Fruit fly (Drosophila melanogaster) whole organism, embryonic: Measurements from ENCODE around the gene CG43367.

Experiments used
- BtbVII ChIP-seq: fragments of 200-800 bp; sonication (Bioruptor generic); optimal IDR thresholded peaks from 3 replicates; lab custom pipeline; 2017; ENCODE audit warnings: missing biosample characterization, mild to moderate bottlenecking, missing genetic modification characterization
- CG11093 ChIP-seq: fragments of 200-800 bp; sonication (Bioruptor generic); IDR thresholded peaks from 3 replicates; pipeline ENCODE4 v1.3.6; 2022; ENCODE audit warnings: missing biosample characterization, missing genetic modification characterization
- CG13424 ChIP-seq: fragments of 200-800 bp; sonication (Bioruptor generic); optimal IDR thresholded peaks from 2 replicates; lab custom pipeline; 2019; ENCODE audit warnings: missing biosample characterization, mild to moderate bottlenecking, missing genetic modification characterization, moderate library complexity
- CG1603 ChIP-seq: fragments of 200-800 bp; sonication (Bioruptor generic); optimal IDR thresholded peaks from 2 replicates; lab custom pipeline; 2019; ENCODE audit warnings: missing biosample characterization, mild to moderate bottlenecking, missing genetic modification characterization, moderate library complexity
- CG17359 ChIP-seq: fragments of 200-800 bp; sonication (Bioruptor generic); optimal IDR thresholded peaks from 3 replicates; lab custom pipeline; 2018; ENCODE audit warnings: missing biosample characterization, mild to moderate bottlenecking, missing genetic modification characterization, moderate library complexity
- CG18476 ChIP-seq: fragments of 200-800 bp; sonication (Bioruptor generic); optimal IDR thresholded peaks from 2 replicates; lab custom pipeline; 2016; ENCODE audit warnings: missing biosample characterization, mild to moderate bottlenecking, missing genetic modification characterization
- CG30403 ChIP-seq: fragments of 200-800 bp; sonication (Bioruptor generic); optimal IDR thresholded peaks from 3 replicates; lab custom pipeline; 2016; ENCODE audit warnings: missing biosample characterization, missing genetic modification characterization
- CG31441 ChIP-seq: fragments of 200-800 bp; sonication (Bioruptor generic); IDR thresholded peaks from 2 replicates; pipeline ENCODE4 v1.3.6; 2022; ENCODE audit warnings: missing biosample characterization, missing genetic modification characterization
- CG5245 ChIP-seq: fragments of 200-800 bp; sonication (Bioruptor generic); optimal IDR thresholded peaks from 3 replicates; lab custom pipeline; 2016; ENCODE audit warnings: missing biosample characterization, missing genetic modification characterization
- CG6689 ChIP-seq: fragments of 200-800 bp; sonication (Bioruptor generic); IDR thresholded peaks from 2 replicates; pipeline ENCODE4 v1.3.6; 2022; ENCODE audit warnings: missing biosample characterization, missing genetic modification characterization
- CG7963 ChIP-seq: fragments of 200-800 bp; sonication (Bioruptor generic); IDR thresholded peaks from 3 replicates; pipeline ENCODE4 v1.3.6; 2022; ENCODE audit warnings: missing biosample characterization, missing genetic modification characterization; ENCODE audit not compliant: partially characterized antibody
- CG8388 ChIP-seq: fragments of 200-800 bp; sonication (Bioruptor generic); optimal IDR thresholded peaks from 2 replicates; lab custom pipeline; 2019; ENCODE audit warnings: missing biosample characterization, mild to moderate bottlenecking, missing genetic modification characterization, moderate library complexity
- CG9437 ChIP-seq: fragments of 200-800 bp; sonication (Bioruptor generic); optimal IDR thresholded peaks from 2 replicates; lab custom pipeline; 2018; ENCODE audit warnings: missing biosample characterization, mild to moderate bottlenecking, missing genetic modification characterization
- CkIIα-i1 ChIP-seq: fragments of 200-800 bp; sonication (Bioruptor generic); IDR thresholded peaks from 2 replicates; pipeline ENCODE4 v1.3.6; 2022; ENCODE audit warnings: missing biosample characterization, missing genetic modification characterization
- Dad ChIP-seq: fragments of 200-800 bp; sonication (Bioruptor generic); optimal IDR thresholded peaks from 3 replicates; lab custom pipeline; 2016; ENCODE audit warnings: missing biosample characterization, missing genetic modification characterization
- Dbx ChIP-seq: fragments of 200-800 bp; sonication (Bioruptor generic); IDR thresholded peaks from 3 replicates; pipeline ENCODE4 v1.3.6; 2022; ENCODE audit warnings: missing biosample characterization, missing genetic modification characterization
- Gsc ChIP-seq: fragments of 200-800 bp; sonication (Bioruptor generic); IDR thresholded peaks from 2 replicates; pipeline ENCODE4 v1.3.6; 2022; ENCODE audit warnings: missing biosample characterization, missing genetic modification characterization
- H15 ChIP-seq: fragments of 200-800 bp; sonication (Bioruptor generic); IDR thresholded peaks from 3 replicates; pipeline ENCODE4 v1.3.6; 2022; ENCODE audit warnings: missing biosample characterization, missing genetic modification characterization
- H2.0 ChIP-seq: fragments of 200-800 bp; sonication (Bioruptor generic); IDR thresholded peaks from 2 replicates; pipeline ENCODE4 v1.3.6; 2022; ENCODE audit warnings: missing biosample characterization, missing genetic modification characterization
- HLHmδ ChIP-seq: fragments of 200-800 bp; sonication (Bioruptor generic); optimal IDR thresholded peaks from 2 replicates; lab custom pipeline; 2018; ENCODE audit warnings: missing biosample characterization, mild to moderate bottlenecking, missing genetic modification characterization, moderate library complexity
- Hr3 ChIP-seq: fragments of 200-800 bp; sonication (Bioruptor generic); optimal IDR thresholded peaks from 3 replicates; lab custom pipeline; 2016; ENCODE audit warnings: missing biosample characterization, missing genetic modification characterization
- Kr ChIP-seq: fragments of 200-800 bp; sonication (Bioruptor generic); optimal IDR thresholded peaks from 2 replicates; lab custom pipeline; 2017; ENCODE audit warnings: missing biosample characterization, mild to moderate bottlenecking, missing genetic modification characterization
- Lim3 ChIP-seq: fragments of 200-800 bp; sonication (Bioruptor generic); IDR thresholded peaks from 2 replicates; pipeline ENCODE4 v1.3.6; 2022; ENCODE audit warnings: missing biosample characterization, missing genetic modification characterization
- Lpt ChIP-seq: fragments of >200 bp; optimal IDR thresholded peaks from 2 replicates; lab custom pipeline; 2018; ENCODE audit warnings: missing biosample characterization, missing genetic modification characterization
- Nf-YA ChIP-seq: fragments of 200-800 bp; sonication (Bioruptor generic); IDR thresholded peaks from 2 replicates; pipeline ENCODE4 v1.3.6; 2022; ENCODE audit warnings: missing biosample characterization, missing genetic modification characterization
- Ssrp ChIP-seq: fragments of 200-800 bp; sonication (Bioruptor generic); optimal IDR thresholded peaks from 2 replicates; lab custom pipeline; 2018; ENCODE audit warnings: missing biosample characterization, mild to moderate bottlenecking, missing genetic modification characterization, moderate library complexity
- Tbp ChIP-seq: fragments of >200 bp; optimal IDR thresholded peaks from 2 replicates; lab custom pipeline; 2018; ENCODE audit warnings: missing biosample characterization, missing genetic modification characterization
- Xrp1 ChIP-seq: fragments of 200-800 bp; sonication (Bioruptor generic); IDR thresholded peaks from 2 replicates; pipeline ENCODE4 v1.3.6; 2022; ENCODE audit warnings: missing biosample characterization, missing genetic modification characterization
- ab ChIP-seq: fragments of 200-800 bp; sonication (Bioruptor generic); optimal IDR thresholded peaks from 2 replicates; lab custom pipeline; 2016; ENCODE audit warnings: missing biosample characterization, missing genetic modification characterization
- ara ChIP-seq: fragments of 200-800 bp; sonication (Bioruptor generic); IDR thresholded peaks from 2 replicates; pipeline ENCODE4 v1.3.6; 2022; ENCODE audit warnings: missing biosample characterization, missing genetic modification characterization
- chn ChIP-seq: fragments of 200-800 bp; sonication (Bioruptor generic); optimal IDR thresholded peaks from 2 replicates; lab custom pipeline; 2016; ENCODE audit warnings: missing biosample characterization, missing genetic modification characterization
- crc ChIP-seq: fragments of 200-800 bp; sonication (Bioruptor generic); optimal IDR thresholded peaks from 2 replicates; lab custom pipeline; 2016; ENCODE audit warnings: missing biosample characterization, missing genetic modification characterization
- fd96Cb ChIP-seq: fragments of 200-800 bp; sonication (Bioruptor generic); optimal IDR thresholded peaks from 2 replicates; lab custom pipeline; 2018; ENCODE audit warnings: missing biosample characterization, mild to moderate bottlenecking, missing genetic modification characterization, moderate library complexity
- gce ChIP-seq: fragments of 200-800 bp; sonication (Bioruptor generic); IDR thresholded peaks from 3 replicates; pipeline ENCODE4 v1.3.6; 2022; ENCODE audit warnings: missing biosample characterization, missing genetic modification characterization
- hbn ChIP-seq: fragments of 200-800 bp; sonication (Bioruptor generic); IDR thresholded peaks from 2 replicates; pipeline ENCODE4 v1.3.6; 2022; ENCODE audit warnings: missing biosample characterization, missing genetic modification characterization; ENCODE audit not compliant: partially characterized antibody
- klu ChIP-seq: fragments of 200-800 bp; sonication (Bioruptor generic); IDR thresholded peaks from 2 replicates; pipeline ENCODE4 v1.3.6; 2022; ENCODE audit warnings: missing biosample characterization, missing genetic modification characterization
- oc ChIP-seq: fragments of 200-800 bp; sonication (Bioruptor generic); optimal IDR thresholded peaks from 2 replicates; lab custom pipeline; 2018; ENCODE audit warnings: missing biosample characterization, mild to moderate bottlenecking, missing genetic modification characterization, moderate library complexity
- pan ChIP-seq, 4 experiments: fragments of >200 bp in 3 of 4; fragments of 200-800 bp in 1 of 4; sonication (Bioruptor generic) in 1 of 4; optimal IDR thresholded peaks in 3 of 4; IDR thresholded peaks in 1 of 4; 2 replicates each; pipeline versions ENCODE4 v1.3.6 to Lab custom; 2017 to 2022; ENCODE audit warnings: missing biosample characterization in 2 of 4, missing genetic modification characterization in 2 of 4, mixed read lengths in 1 of 4
- pb ChIP-seq: fragments of 200-800 bp; sonication (Bioruptor generic); optimal IDR thresholded peaks from 3 replicates; lab custom pipeline; 2016; ENCODE audit warnings: missing biosample characterization, missing genetic modification characterization
- peb ChIP-seq: fragments of 200-800 bp; sonication (Bioruptor generic); IDR thresholded peaks from 2 replicates; pipeline ENCODE4 v1.3.6; 2022; ENCODE audit warnings: missing biosample characterization, missing genetic modification characterization
- pfk ChIP-seq: fragments of 200-800 bp; sonication (Bioruptor generic); optimal IDR thresholded peaks from 2 replicates; lab custom pipeline; 2018; ENCODE audit warnings: missing biosample characterization, mild to moderate bottlenecking, missing genetic modification characterization, moderate library complexity
- pros ChIP-seq: fragments of 200-800 bp; sonication (Bioruptor generic); optimal IDR thresholded peaks from 3 replicates; lab custom pipeline; 2019; ENCODE audit warnings: missing biosample characterization, mild to moderate bottlenecking, missing genetic modification characterization, moderate library complexity
- ranshi ChIP-seq: fragments of 200-800 bp; sonication (Bioruptor generic); IDR thresholded peaks from 2 replicates; pipeline ENCODE4 v1.3.6; 2022; ENCODE audit warnings: missing biosample characterization, missing genetic modification characterization
- repo ChIP-seq: fragments of 200-800 bp; sonication (Bioruptor generic); optimal IDR thresholded peaks from 2 replicates; lab custom pipeline; 2016; ENCODE audit warnings: missing biosample characterization, missing genetic modification characterization
- sd ChIP-seq: fragments of 200-800 bp; sonication (Bioruptor generic); optimal IDR thresholded peaks from 3 replicates; lab custom pipeline; 2018; ENCODE audit warnings: missing biosample characterization, mild to moderate bottlenecking, missing genetic modification characterization, moderate library complexity
- tll ChIP-seq, 2 experiments: fragments of 200-800 bp in 1 of 2; fragments of >200 bp in 1 of 2; sonication (Bioruptor generic) in 1 of 2; optimal IDR thresholded peaks; 2 replicates each; lab custom pipeline; 2017 to 2019; ENCODE audit warnings: missing biosample characterization in 2 of 2, missing genetic modification characterization in 2 of 2, mild to moderate bottlenecking in 1 of 2, moderate library complexity in 1 of 2
- trem ChIP-seq: fragments of 200-800 bp; optimal IDR thresholded peaks from 3 replicates; lab custom pipeline; 2019; ENCODE audit warnings: missing biosample characterization, mild to moderate bottlenecking, missing genetic modification characterization, moderate library complexity
- unc-4 ChIP-seq: fragments of 200-800 bp; sonication (Bioruptor generic); IDR thresholded peaks from 2 replicates; pipeline ENCODE4 v1.3.6; 2022; ENCODE audit warnings: missing biosample characterization, missing genetic modification characterization; ENCODE audit not compliant: partially characterized antibody
- wek ChIP-seq: fragments of 200-800 bp; sonication (Bioruptor generic); optimal IDR thresholded peaks from 3 replicates; lab custom pipeline; 2018; ENCODE audit warnings: missing biosample characterization, mild to moderate bottlenecking, missing genetic modification characterization, moderate library complexity
- zf30C ChIP-seq: fragments of 200-800 bp; sonication (Bioruptor generic); optimal IDR thresholded peaks from 3 replicates; lab custom pipeline; 2018; ENCODE audit warnings: missing biosample characterization, mild to moderate bottlenecking, missing genetic modification characterization

CG43367 gene

dm6 chr3L:4259102-4259558 is 65.3 kb downstream of the CG43367 start, which contains the start of the genes CG15011 and CG1309 (continued):
- no peak for TF ChIP-seq wek
- no peak for TF ChIP-seq BtbVII (GFP tag; lab: Kevin White, UChicago)
- peak; percentile 76 for TF ChIP-seq CG17359 (tag; lab: Kevin White, UChicago)
- TF ChIP-seq CG13424, result peak; percentile 90
- peak; percentile 79 for TF ChIP-seq Ssrp (tag; lab: Kevin White, UChicago)
- peak; percentile 93 for TF ChIP-seq trem (tag; lab: Kevin White, UChicago)
- no peak for TF ChIP-seq tll (GFP tag; optimal IDR thresholded peaks at IDR 0.05; lab: Kevin White, UChicago)
- TF ChIP-seq Gsc (GFP tag; lab: Robert Waterston, UW), result no peak
- peak; percentile 70 for TF ChIP-seq CG6689 (GFP tag; lab: Robert Waterston, UW)
- TF ChIP-seq crc (GFP tag; lab: Kevin White, UChicago), result peak; percentile 63
- TF ChIP-seq chn (GFP tag; lab: Kevin White, UChicago), result peak; percentile 91
- TF ChIP-seq unc-4 (GFP tag; lab: Robert Waterston, UW), result peak; percentile 48
- no peak for TF ChIP-seq Nf-YA (GFP tag; lab: Robert Waterston, UW)
- TF ChIP-seq sd (tag; lab: Kevin White, UChicago), result peak; percentile 99
- TF ChIP-seq Dad (GFP tag; lab: Kevin White, UChicago), result peak; percentile 81
- no peak for TF ChIP-seq CG7963 (GFP tag; lab: Robert Waterston, UW)
- TF ChIP-seq HLHmδ, result no peak
- peak; percentile 82 for TF ChIP-seq pb (GFP tag; lab: Kevin White, UChicago)
- TF ChIP-seq klu (GFP tag; lab: Robert Waterston, UW), result peak; percentile 69; the same call in 1 of the 2 replicates
- TF ChIP-seq gce (GFP tag; lab: Robert Waterston, UW), result no peak
- peak; percentile 63 for TF ChIP-seq CG9437 (GFP tag; lab: Kevin White, UChicago)
- TF ChIP-seq pfk (GFP tag; lab: Kevin White, UChicago), result no peak
- TF ChIP-seq Lim3 (GFP tag; lab: Robert Waterston, UW), result no peak
- no peak for TF ChIP-seq Lpt (GFP tag; lab: Kevin White, UChicago)
- TF ChIP-seq fd96Cb (tag; lab: Kevin White, UChicago), result peak; percentile 77
- TF ChIP-seq H2.0 (GFP tag; lab: Robert Waterston, UW), result peak; percentile 56
- TF ChIP-seq CG5245, result peak; percentile 75
- TF ChIP-seq ab (GFP tag; lab: Kevin White, UChicago), result peak; percentile 42
- TF ChIP-seq peb, result peak; percentile 63
- peak; percentile 72 for TF ChIP-seq Dbx
- TF ChIP-seq ara (GFP tag; lab: Robert Waterston, UW), result no peak
- no peak for TF ChIP-seq zf30C
- TF ChIP-seq CG1603 (tag; lab: Kevin White, UChicago), result peak; percentile 88
- TF ChIP-seq CG30403 (GFP tag; lab: Kevin White, UChicago), result peak; percentile 92
- TF ChIP-seq CG8388 (GFP tag; lab: Kevin White, UChicago), result peak; percentile 84
- no peak for TF ChIP-seq hbn (GFP tag; lab: Robert Waterston, UW)
- TF ChIP-seq Tbp (GFP tag; lab: Kevin White, UChicago), result no peak
- peak; percentile 76 for TF ChIP-seq CG31441 (GFP tag; lab: Robert Waterston, UW)
- no peak for TF ChIP-seq pros (GFP tag; lab: Kevin White, UChicago)
- TF ChIP-seq ranshi (GFP tag; lab: Robert Waterston, UW), result peak; percentile 79; the same call in 1 of the 2 replicates
- peak; percentile 66 for TF ChIP-seq oc (tag; lab: Kevin White, UChicago)
- TF ChIP-seq CG18476, result peak; percentile 70
- TF ChIP-seq Kr (GFP tag; lab: Kevin White, UChicago), result no peak
- peak; percentile 74 for TF ChIP-seq repo
- no peak for TF ChIP-seq pan (optimal IDR thresholded peaks at IDR 0.05; lab: Kevin White, UChicago)
- peak in 1 of 2 experiments; percentile 55 for TF ChIP-seq pan (GFP tag; optimal IDR thresholded peaks at IDR 0.05 in 1 of 2, IDR thresholded peaks at IDR 0.05 in 1 of 2)
- no peak; the same call in 2 of the 3 replicates for TF ChIP-seq CG11093 (GFP tag; lab: Robert Waterston, UW)
- TF ChIP-seq H15 (GFP tag; lab: Robert Waterston, UW), result peak; percentile 74
- peak; percentile 93 for TF ChIP-seq Hr3 (GFP tag; lab: Kevin White, UChicago)
- TF ChIP-seq CkIIα-i1, result no peak
- TF ChIP-seq Xrp1, result peak; percentile 80
